Fruit fly (Drosophila melanogaster) S2 (cell line): ENCODE measurements around the gene CG1635.

ENCODE experiments used
- CG8478 ChIP-seq: fragments of >200 bp; optimal IDR thresholded peaks from 2 replicates; lab custom pipeline; 2018
- CTCF ChIP-seq, 2 experiments: fragments of >200 bp; optimal IDR thresholded peaks; 2 replicates each; lab custom pipeline; 2018

Gene CG1635

DNA sequence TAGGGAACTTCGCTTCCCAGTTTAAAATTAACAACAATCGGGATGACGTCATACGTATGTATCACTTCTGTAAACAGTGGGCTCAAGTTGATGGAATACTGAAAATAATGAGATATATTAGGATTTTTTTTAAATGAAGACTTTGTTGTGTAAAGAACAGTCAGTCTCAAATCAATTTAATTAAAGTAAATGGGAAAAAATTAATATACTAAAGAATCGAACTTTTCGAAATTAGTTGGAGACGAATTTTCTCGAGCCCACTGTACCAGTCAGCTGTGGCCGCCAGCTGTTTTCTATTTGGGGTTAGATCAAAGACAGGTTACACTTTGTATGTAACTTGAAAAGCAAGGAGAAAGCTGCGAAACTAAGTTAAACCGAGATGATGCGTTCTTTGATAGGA lies at the start of gene CG1635:
Gene CG1635, plus strand, starts transcription at position 300 of the 400 bp plus-strand sequence.
- TF ChIP-seq CG8478 (lab: Kevin White, UChicago) (no peak), CTCF (optimal IDR thresholded peaks at IDR 0.05; lab: Kevin White, UChicago) (no peak)

DNA sequence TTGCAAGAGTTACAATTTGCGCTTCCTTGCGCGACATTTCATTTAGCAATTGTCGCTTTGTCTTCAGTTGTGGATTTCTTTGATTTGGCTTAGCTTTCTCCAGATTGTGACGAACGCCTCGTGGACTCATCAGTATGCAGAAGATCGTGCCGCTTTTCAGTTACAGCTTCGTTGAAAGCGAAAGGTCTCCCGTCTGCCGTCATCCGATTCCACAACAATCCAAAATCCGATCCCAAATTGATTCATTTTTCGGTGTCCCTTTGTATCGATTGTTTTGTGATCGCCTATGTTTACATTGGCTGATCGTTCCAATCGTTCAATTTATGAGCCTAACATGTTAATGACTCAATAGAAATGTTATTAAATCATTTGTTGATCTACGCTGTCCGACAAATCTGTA lies 46.6 kb upstream of the CG1635 start:
- no peak for TF ChIP-seq CTCF (optimal IDR thresholded peaks at IDR 0.05; lab: Kevin White, UChicago)
- no peak for TF ChIP-seq CG8478 (lab: Kevin White, UChicago)

DNA sequence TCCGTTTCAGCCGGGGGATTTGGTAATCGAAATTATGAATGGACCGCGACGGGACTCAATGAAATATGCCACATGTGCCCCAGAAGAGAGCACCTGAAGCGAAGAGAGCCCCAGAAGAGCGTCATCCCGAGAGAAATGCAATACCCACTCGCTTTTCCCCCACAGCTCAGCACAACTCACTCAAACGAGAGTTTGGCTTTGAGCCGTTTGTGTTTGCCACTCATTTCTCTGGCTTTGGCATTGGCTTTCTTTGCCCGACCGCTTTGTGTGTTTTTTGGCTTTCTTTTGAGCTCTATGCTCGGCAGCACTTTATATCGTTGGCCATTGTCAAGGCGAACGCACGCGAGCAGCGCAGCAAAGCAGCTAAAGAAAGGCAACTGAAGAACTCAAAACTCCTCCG lies 45.8 kb upstream of the CG1635 start, which contains the start of gene nyo:
Gene nyo, plus strand, starts transcription at position 312 of the 400 bp plus-strand sequence.
- no peak for TF ChIP-seq CG8478 (lab: Kevin White, UChicago)
- TF ChIP-seq CTCF (optimal IDR thresholded peaks at IDR 0.05; lab: Kevin White, UChicago): no peak

DNA sequence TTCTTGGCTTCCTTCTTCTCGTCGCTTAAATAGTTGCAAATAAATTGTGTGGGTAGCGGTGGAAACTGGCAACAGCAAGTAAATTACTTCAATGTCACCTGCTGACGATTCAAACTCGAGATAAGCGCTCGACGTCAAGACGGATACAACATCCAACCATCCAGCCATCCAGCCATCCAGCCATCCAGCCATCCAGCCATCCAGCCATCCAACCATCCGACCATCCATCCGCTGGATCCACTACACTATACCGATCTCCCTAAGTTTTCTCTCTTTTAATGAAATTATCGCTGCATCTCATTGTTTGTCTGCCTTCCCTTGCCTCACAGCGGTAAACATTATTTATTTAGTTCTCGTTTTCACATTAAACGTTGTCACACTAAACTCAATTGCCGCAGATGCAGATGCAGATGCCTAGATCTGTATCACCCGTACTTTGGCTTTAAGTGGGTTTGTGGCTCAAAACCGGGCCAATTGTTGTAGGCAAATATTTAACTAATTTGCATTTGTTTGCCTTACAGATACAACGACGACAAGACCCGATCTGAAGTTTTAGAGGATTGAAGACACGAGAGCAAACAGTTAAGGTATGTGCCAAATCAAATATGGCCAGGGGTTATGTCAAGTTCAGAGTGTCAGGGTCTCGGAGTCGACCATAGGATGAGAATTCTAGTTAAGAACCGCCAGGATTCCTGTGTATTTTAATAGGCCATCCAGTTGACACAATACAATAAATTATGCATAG lies 39.5 kb upstream of the CG1635 start:
- TF ChIP-seq CG8478 (lab: Kevin White, UChicago) (no peak), CTCF (optimal IDR thresholded peaks at IDR 0.05; lab: Kevin White, UChicago) (no peak)

DNA sequence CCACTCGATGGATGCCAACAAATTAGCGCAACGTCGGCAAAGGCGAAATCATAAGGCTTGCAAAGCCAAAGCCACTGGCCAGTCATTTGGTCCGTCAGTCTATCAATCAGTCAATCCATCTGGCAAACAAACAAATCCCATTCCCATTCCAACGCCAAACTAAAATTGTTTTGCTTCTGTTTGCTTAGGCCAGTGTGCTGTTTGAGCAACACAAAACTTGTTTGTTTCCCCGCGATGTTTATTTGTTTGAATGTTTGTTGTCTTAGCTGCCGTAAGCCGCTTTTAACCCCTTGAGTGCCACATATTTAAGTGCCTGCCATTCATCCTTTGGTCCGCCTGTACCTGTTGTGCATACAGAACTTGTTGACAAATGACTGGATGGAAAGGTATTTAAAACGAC lies 37.6 kb upstream of the CG1635 start:
- TF ChIP-seq CTCF (optimal IDR thresholded peaks at IDR 0.05; lab: Kevin White, UChicago) (no peak), CG8478 (lab: Kevin White, UChicago) (no peak)

DNA sequence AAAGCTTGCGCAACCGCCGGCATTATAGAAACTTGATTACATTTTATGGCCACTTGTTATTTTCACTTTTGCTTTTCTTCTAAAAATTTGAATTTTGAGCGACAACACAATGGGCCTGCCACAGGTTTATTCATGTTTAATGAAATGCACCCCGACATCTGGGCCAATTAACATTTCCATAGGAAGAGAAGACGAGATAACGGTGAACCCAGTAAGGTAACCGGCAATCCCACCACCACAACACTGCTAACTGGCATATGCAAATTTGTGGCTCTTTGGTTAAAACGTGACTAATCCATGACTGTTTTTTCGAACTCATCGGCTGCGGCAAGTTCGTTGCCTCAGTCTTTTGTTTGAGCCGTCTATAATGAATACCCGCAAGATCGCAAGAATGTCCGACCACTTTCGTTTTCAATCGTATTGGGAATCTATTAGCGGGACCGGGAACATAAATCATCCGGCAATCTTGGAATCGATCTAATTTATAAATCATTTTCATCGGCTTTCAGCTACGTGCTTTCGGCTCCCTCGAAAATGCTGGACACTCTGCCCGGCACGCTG lies 29.7 kb upstream of the CG1635 start:
- TF ChIP-seq CG8478 (lab: Kevin White, UChicago): no peak
- TF ChIP-seq CTCF (optimal IDR thresholded peaks at IDR 0.05; lab: Kevin White, UChicago): no peak

DNA sequence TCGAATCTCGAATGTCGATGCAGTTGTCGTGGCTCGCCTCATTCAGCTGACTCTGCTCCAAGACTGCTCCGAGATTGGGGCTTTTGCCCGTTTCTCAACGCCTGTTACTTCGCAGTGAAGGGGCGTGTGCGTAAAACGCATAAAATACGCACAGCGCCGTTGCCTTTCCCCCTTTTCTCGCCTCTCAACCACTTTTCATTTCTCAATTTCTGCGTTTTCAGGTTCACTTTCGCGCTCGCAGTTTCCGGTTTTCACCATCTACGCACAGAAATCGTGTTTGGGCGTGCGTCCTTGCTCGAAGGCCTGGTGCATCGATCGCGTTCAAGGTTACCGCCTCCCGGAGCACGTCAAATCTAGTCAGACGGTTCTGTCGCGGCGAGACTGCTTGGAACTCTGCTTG lies 28.7 kb upstream of the CG1635 start:
- no peak for TF ChIP-seq CG8478 (lab: Kevin White, UChicago)
- no peak for TF ChIP-seq CTCF (optimal IDR thresholded peaks at IDR 0.05; lab: Kevin White, UChicago)

DNA sequence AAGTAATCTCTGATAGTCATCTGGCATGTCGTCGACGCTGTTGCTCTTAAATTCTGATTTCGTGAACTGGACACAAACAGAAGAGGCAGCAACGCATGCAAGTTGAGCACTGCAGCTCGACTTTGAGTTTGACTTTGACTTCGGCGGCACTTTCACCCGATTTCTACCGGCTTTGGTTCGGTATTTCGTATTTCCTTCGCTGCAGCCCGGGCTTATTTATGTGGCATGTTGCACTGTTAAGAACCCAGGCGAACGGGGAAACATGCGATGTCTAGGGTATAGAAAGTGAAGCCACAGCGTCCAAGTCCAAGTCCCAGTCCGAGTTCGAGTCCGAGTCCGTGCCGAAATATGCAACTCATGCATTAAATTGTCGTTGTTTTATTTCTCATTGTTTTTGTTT lies 24.3 kb upstream of the CG1635 start:
- TF ChIP-seq CG8478 (lab: Kevin White, UChicago) (no peak), CTCF (optimal IDR thresholded peaks at IDR 0.05; lab: Kevin White, UChicago) (no peak)

DNA sequence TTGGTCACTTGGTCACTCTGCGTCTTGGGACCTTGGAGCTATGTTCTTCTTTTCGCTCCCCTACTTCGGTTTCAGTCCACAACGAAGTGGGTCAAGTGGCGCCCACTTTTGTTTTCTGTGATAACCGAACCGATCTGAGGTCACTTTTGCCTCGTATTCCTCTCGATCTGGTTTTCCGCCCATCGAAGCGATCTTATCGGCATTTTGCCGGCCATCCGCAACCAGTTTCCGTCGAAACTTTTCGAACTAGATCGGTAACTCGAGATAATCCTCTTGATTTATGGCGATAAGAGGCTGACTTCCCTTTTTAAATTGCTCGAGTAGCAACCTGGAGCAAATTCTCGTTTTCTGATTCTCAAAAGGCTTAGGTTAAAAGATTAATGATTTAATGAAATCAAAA lies 23.9 kb upstream of the CG1635 start:
- no peak for TF ChIP-seq CG8478 (lab: Kevin White, UChicago)
- no peak for TF ChIP-seq CTCF (optimal IDR thresholded peaks at IDR 0.05; lab: Kevin White, UChicago)

DNA sequence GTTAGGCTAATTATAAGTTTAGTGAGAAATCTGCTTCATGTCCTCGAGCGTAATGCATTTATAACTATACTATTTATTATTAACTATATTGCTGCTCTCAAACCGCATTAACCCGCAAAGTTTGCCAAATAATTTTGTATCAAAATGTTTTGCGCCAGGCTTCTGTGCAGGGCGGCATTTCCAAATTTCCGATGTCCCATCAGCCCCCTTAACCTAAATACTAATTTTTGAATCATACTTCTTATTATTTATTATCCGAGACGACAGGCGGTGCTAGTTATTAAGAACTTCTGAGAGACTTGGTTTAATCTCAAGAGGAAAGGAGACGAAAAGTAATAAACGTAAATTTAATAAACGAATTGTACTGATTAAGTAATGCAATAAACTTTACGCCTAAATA lies 22.7 kb upstream of the CG1635 start:
- no peak for TF ChIP-seq CG8478 (lab: Kevin White, UChicago)

DNA sequence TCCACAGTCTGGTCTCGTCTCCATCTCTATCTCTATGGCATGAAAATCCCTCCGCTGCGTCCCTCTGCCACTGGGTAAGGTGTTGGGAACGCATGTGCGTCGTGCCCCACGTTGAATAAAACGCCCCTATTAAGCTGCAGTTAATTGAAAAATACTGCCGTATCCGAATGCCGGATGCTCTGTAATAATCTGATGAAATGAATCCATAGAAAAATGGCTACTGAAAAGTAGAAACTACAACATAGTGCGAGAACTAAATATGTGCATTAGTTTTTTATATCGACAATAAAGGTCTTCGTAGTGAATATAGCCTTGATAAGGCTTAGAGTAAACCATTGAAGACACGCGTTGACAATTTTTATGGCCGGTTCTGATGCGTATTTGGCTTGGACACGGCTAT lies 21.7 kb upstream of the CG1635 start:
- TF ChIP-seq CTCF (optimal IDR thresholded peaks at IDR 0.05; lab: Kevin White, UChicago) (no peak), CG8478 (lab: Kevin White, UChicago) (no peak)

DNA sequence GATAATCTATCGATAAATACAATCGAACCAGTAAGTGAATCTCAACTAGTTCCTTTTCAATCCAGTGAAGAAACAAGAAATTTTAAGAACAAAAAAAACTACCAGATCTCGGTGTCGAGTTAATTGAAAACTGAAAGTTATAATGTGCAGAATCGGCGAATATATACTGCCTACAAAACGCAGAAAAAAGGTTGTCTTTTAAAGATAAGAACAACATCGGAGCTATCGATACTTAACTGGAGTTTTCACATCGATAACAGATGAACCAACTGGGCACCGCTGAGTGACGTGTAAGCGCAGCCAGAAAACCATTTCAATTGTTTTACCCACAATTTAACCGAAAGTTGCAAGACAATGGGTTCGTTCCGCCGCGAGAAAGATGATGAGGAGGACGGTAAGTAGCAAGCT lies 16.6 kb upstream of the CG1635 start, which contains the start of gene gammaCOP:
Gene gammaCOP, plus strand, starts transcription at position 259 of the 408 bp plus-strand sequence.
- no peak for TF ChIP-seq CTCF (optimal IDR thresholded peaks at IDR 0.05; lab: Kevin White, UChicago)
- no peak for TF ChIP-seq CG8478 (lab: Kevin White, UChicago)

DNA sequence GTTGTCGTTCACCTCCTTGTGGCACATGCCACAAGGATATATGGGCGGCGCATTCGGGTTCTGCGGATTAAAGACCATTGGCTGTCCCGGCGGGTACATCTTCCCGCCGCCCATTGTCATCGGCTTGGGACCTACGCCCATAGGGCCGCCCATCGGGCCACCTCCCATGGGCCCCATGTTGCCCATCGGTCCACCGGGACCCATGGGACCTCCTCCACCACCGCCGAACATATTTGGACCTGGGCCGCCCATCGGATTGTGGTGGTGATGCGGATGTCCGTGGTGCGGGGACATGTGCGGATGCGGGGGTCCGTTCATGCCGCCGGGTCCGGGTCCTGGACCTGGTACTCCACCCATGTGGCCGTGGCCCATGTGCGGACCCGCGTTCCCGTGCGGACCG lies 11.1 kb upstream of the CG1635 start:
- no peak for TF ChIP-seq CG8478 (lab: Kevin White, UChicago)
- no peak for TF ChIP-seq CTCF (optimal IDR thresholded peaks at IDR 0.05; lab: Kevin White, UChicago)

DNA sequence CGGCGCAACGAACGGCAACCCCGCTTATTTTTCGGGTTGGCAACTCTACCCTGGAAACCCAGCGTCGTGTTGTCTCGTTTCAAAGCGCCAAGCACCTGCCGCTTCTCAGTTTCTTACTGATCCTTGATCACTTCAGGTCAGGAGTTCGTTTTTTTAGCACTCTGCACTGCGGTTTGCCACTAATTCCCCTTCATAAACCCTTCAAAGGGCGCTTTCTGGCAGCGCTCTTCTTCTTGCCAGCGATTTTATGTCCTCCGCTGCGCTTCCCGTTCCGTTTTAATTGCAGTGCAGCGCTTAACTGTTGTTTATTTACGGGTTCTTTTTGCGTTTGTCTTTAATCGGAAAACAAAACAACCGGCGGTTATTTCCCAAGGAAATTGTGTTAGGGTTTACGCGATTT lies 8.4 kb upstream of the CG1635 start:
- TF ChIP-seq CG8478 (lab: Kevin White, UChicago) (no peak), CTCF (optimal IDR thresholded peaks at IDR 0.05; lab: Kevin White, UChicago) (no peak)

DNA sequence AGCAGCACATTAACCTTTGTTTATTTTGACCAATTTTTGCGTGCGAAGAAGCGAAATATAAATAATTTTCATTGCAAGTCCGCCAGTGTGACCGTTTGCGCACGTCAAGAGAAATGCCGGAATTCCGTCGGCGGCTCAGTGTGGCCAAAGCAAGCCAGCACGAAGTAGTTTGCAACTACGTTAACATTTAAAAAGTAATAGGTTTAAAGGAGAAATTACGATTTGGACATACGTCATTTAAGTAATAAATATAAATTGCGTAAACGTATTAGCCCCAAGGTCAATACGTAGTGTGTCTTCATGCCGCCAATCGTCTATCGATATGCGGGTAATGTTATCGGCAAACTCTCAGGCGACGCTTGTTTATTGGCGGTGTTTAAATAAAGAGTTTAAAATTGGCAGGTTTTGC lies 7.9 kb upstream of the CG1635 start, which contains the start of the genes pygo and rod:
Gene pygo, minus strand, starts transcription at position 114 of the 409 bp plus-strand sequence.
Gene rod, plus strand, starts transcription at position 366 of the 409 bp plus-strand sequence.
- no peak for TF ChIP-seq CG8478 (lab: Kevin White, UChicago)
- TF ChIP-seq CTCF (optimal IDR thresholded peaks at IDR 0.05; lab: Kevin White, UChicago): no peak
